Worm (Caenorhabditis elegans): ENCODE measurements around the gene str-252.

ce11 chrV:13949010-13949409 lies 32.7 kb downstream of the str-252 start, which contains the start of gene R10D12.6:
- TF ChIP-seq him-1 (tag; optimal IDR thresholded peaks at IDR 0.05) (no peak), dao-5 (tag; optimal IDR thresholded peaks at IDR 0.05) (no peak), W03F9.2 (tag; optimal IDR thresholded peaks at IDR 0.05) (no peak)
